Fruit fly (Drosophila melanogaster) whole organism, adult: ENCODE measurements around the gene htk.

ENCODE experiments used
- CG11617 ChIP-seq: fragments of 200-800 bp; sonication (Bioruptor generic); optimal IDR thresholded peaks from 2 replicates; lab custom pipeline; 2017; ENCODE audit warnings: mild to moderate bottlenecking, missing biosample characterization, missing genetic modification reagents, missing genetic modification characterization
- CG12768 ChIP-seq: fragments of 200-800 bp; sonication (Bioruptor generic); optimal IDR thresholded peaks from 2 replicates; lab custom pipeline; 2017; ENCODE audit warnings: missing biosample characterization, missing genetic modification characterization, mild to moderate bottlenecking, moderate library complexity, missing genetic modification reagents
- CG14711 ChIP-seq: fragments of 200-800 bp; sonication (Bioruptor generic); optimal IDR thresholded peaks from 2 replicates; lab custom pipeline; 2018; ENCODE audit warnings: missing biosample characterization, mild to moderate bottlenecking, missing genetic modification characterization, moderate library complexity
- CG7101 ChIP-seq: fragments of 200-800 bp; sonication (Bioruptor generic); optimal IDR thresholded peaks from 2 replicates; lab custom pipeline; 2018; ENCODE audit warnings: missing biosample characterization, mild to moderate bottlenecking, missing genetic modification characterization, moderate library complexity
- Clk ChIP-seq: fragments of 200-800 bp; sonication (Bioruptor generic); optimal IDR thresholded peaks from 2 replicates; lab custom pipeline; 2017; ENCODE audit warnings: missing biosample characterization, missing genetic modification characterization
- Hr96 ChIP-seq: fragments of 200-800 bp; sonication (Bioruptor generic); optimal IDR thresholded peaks from 2 replicates; lab custom pipeline; 2016; ENCODE audit warnings: missing biosample characterization, missing genetic modification characterization
- bab1 ChIP-seq: fragments of 200-800 bp; sonication (Bioruptor generic); optimal IDR thresholded peaks from 3 replicates; lab custom pipeline; 2019; ENCODE audit warnings: missing biosample characterization, mild to moderate bottlenecking, missing genetic modification characterization, moderate library complexity
- cic ChIP-seq: fragments of 200-800 bp; sonication (Bioruptor generic); optimal IDR thresholded peaks from 2 replicates; lab custom pipeline; 2017; ENCODE audit warnings: missing biosample characterization, mild to moderate bottlenecking, missing genetic modification characterization, moderate library complexity
- kay ChIP-seq: fragments of 200-800 bp; sonication (Bioruptor generic); peaks from one replicate; lab custom pipeline; 2016; ENCODE audit warnings: missing biosample characterization, missing genetic modification characterization, borderline replicate concordance
- tj ChIP-seq: fragments of 200-800 bp; sonication (Bioruptor generic); optimal IDR thresholded peaks from 3 replicates; lab custom pipeline; 2017; ENCODE audit warnings: missing biosample characterization, mild to moderate bottlenecking, missing genetic modification characterization, moderate library complexity
- toe ChIP-seq: fragments of 200-800 bp; sonication (Bioruptor generic); optimal IDR thresholded peaks from 2 replicates; lab custom pipeline; 2016; ENCODE audit warnings: missing biosample characterization, missing genetic modification characterization

- TF ChIP-seq CG7101 (tag; lab: Kevin White, UChicago): no peak
- no peak for TF ChIP-seq toe
- no peak for TF ChIP-seq Hr96
- TF ChIP-seq Clk (GFP tag; lab: Kevin White, UChicago): no peak
- TF ChIP-seq bab1 (GFP tag; lab: Kevin White, UChicago): no peak
- no peak for TF ChIP-seq CG12768 (GFP tag; lab: Kevin White, UChicago)
- no peak for TF ChIP-seq CG14711 (tag; lab: Kevin White, UChicago)
- TF ChIP-seq kay (GFP tag; lab: Kevin White, UChicago): no peak
- TF ChIP-seq tj (GFP tag; lab: Kevin White, UChicago): no peak
- TF ChIP-seq CG11617 (GFP tag; lab: Kevin White, UChicago): no peak
- TF ChIP-seq cic (GFP tag; lab: Kevin White, UChicago): no peak
Measured at dm6 chrX:18866289-18866832, 22.9 kb downstream of the htk start.
